Worm (Caenorhabditis elegans) whole organism, L1 larva: ENCODE results near the gene btb-6.

ENCODE experiments used
- C04F5.9 ChIP-seq: sonication (generic microtip); optimal IDR thresholded peaks from 2 replicates; lab custom pipeline; 2016; ENCODE audit warnings: missing genetic modification characterization, missing compliant biosample characterization
- F16B12.6 ChIP-seq: fragments of 150-350 bp; optimal IDR thresholded peaks from 2 replicates; lab custom pipeline; 2014; ENCODE audit warnings: missing biosample characterization, missing genetic modification characterization
- alr-1 ChIP-seq: fragments of 200-800 bp; sonication (Bioruptor generic); optimal IDR thresholded peaks from 2 replicates; lab custom pipeline; 2018; ENCODE audit warnings: borderline replicate concordance, mild to moderate bottlenecking, missing genetic modification characterization, missing compliant biosample characterization
- aly-2 ChIP-seq: fragments of 150-350 bp; optimal IDR thresholded peaks from 2 replicates; lab custom pipeline; 2014; ENCODE audit warnings: missing biosample characterization, missing genetic modification characterization
- ama-1 ChIP-seq: fragments of 150-350 bp; optimal IDR thresholded peaks from 2 replicates; lab custom pipeline; 2014
- ceh-82 ChIP-seq, 3 experiments: fragments of 150-350 bp in 1 of 3; sonication (generic microtip) in 2 of 3; optimal IDR thresholded peaks; 2 replicates each; lab custom pipeline; 2014 to 2017; ENCODE audit warnings: missing biosample characterization in 3 of 3, missing genetic modification characterization in 3 of 3
- ceh-88 ChIP-seq: fragments of 200-800 bp; sonication (Bioruptor generic); IDR thresholded peaks from 2 replicates; pipeline ENCODE4 v1.3.6; 2022; ENCODE audit warnings: missing genetic modification characterization, missing compliant biosample characterization
- dpl-1 ChIP-seq, 3 experiments: fragments of 150-350 bp in 2 of 3; sonication (generic microtip) in 1 of 3; optimal IDR thresholded peaks; 2 replicates each; lab custom pipeline; 2014 to 2017; ENCODE audit warnings: missing biosample characterization in 3 of 3, missing genetic modification characterization in 3 of 3, missing genetic modification reagents in 3 of 3
- dsc-1 ChIP-seq: sonication (generic microtip); optimal IDR thresholded peaks from 2 replicates; lab custom pipeline; 2016; ENCODE audit warnings: mild to moderate bottlenecking, missing genetic modification characterization, missing compliant biosample characterization
- efl-1 ChIP-seq, 4 experiments: fragments of 150-350 bp; optimal IDR thresholded peaks in 3 of 4; peaks in 1 of 4; 1 replicate in 1 of 4; 2 replicates in 3 of 4; lab custom pipeline; 2014; ENCODE audit warnings: missing biosample characterization in 2 of 4, missing genetic modification characterization in 2 of 4, missing genetic modification reagents in 2 of 4
- egl-27 ChIP-seq, 2 experiments: fragments of 150-350 bp in 1 of 2; sonication (generic microtip); optimal IDR thresholded peaks; 3 replicates each; lab custom pipeline; 2017 to 2018; ENCODE audit warnings: missing biosample characterization in 2 of 2, missing genetic modification characterization in 2 of 2, missing genetic modification reagents in 2 of 2
- elt-3 ChIP-seq, 6 experiments: fragments of 150-350 bp in 1 of 6; sonication (generic microtip); optimal IDR thresholded peaks; 2 replicates each; lab custom pipeline; 2017 to 2018; ENCODE audit warnings: missing biosample characterization in 6 of 6, missing genetic modification characterization in 6 of 6, inconsistent platforms in 1 of 6
- fkh-4 ChIP-seq: sonication (generic microtip); optimal IDR thresholded peaks from 2 replicates; lab custom pipeline; 2016; ENCODE audit warnings: missing compliant biosample characterization, missing genetic modification characterization, borderline replicate concordance
- grh-1 ChIP-seq: fragments of 200-800 bp; sonication (Bioruptor generic); IDR thresholded peaks from 2 replicates; pipeline ENCODE4 v1.3.6; 2022; ENCODE audit warnings: missing genetic modification reagents, missing genetic modification characterization, missing compliant biosample characterization
- hlh-17 ChIP-seq: fragments of 200-800 bp; sonication (Bioruptor generic); optimal IDR thresholded peaks from 2 replicates; lab custom pipeline; 2018; ENCODE audit warnings: missing genetic modification characterization, mild to moderate bottlenecking, missing compliant biosample characterization, moderate library complexity, borderline replicate concordance
- hpl-2 ChIP-seq: fragments of 150-350 bp; optimal IDR thresholded peaks from 2 replicates; lab custom pipeline; 2014; ENCODE audit warnings: missing biosample characterization, missing genetic modification reagents, missing genetic modification characterization
- isw-1 ChIP-seq: fragments of 200-800 bp; sonication (Bioruptor generic); IDR thresholded peaks from 2 replicates; pipeline ENCODE4 v1.3.6; 2022; ENCODE audit warnings: missing genetic modification characterization, missing compliant biosample characterization
- lin-15B ChIP-seq: fragments of 150-350 bp; sonication (generic microtip); optimal IDR thresholded peaks from 3 replicates; lab custom pipeline; 2014; ENCODE audit warnings: missing biosample characterization, missing genetic modification characterization
- lin-35 ChIP-seq, 2 experiments: fragments of 150-350 bp; optimal IDR thresholded peaks; 2 replicates each; lab custom pipeline; 2014; ENCODE audit warnings: missing biosample characterization in 2 of 2, missing genetic modification characterization in 2 of 2, missing genetic modification reagents in 2 of 2
- lin-39 ChIP-seq: fragments of 150-350 bp; optimal IDR thresholded peaks from 2 replicates; lab custom pipeline; 2014; ENCODE audit warnings: missing biosample characterization, missing genetic modification reagents, missing genetic modification characterization
- lir-3 ChIP-seq: sonication (generic microtip); optimal IDR thresholded peaks from 2 replicates; lab custom pipeline; 2016; ENCODE audit warnings: mild to moderate bottlenecking, missing genetic modification characterization, moderate library complexity, missing compliant biosample characterization; ENCODE audit not compliant: poor library complexity
- lsy-2 ChIP-seq, 2 experiments: fragments of 150-350 bp; optimal IDR thresholded peaks; 2 replicates each; lab custom pipeline; 2014; ENCODE audit warnings: missing biosample characterization in 2 of 2, missing genetic modification characterization in 2 of 2
- mab-9 ChIP-seq: fragments of 200-800 bp; sonication (Bioruptor generic); IDR thresholded peaks from 2 replicates; pipeline ENCODE4 v1.3.6; 2022; ENCODE audit warnings: missing genetic modification reagents, missing genetic modification characterization, missing compliant biosample characterization
- mdl-1 ChIP-seq, 2 experiments: fragments of 150-350 bp; optimal IDR thresholded peaks; 2 replicates each; lab custom pipeline; 2014 to 2017; ENCODE audit warnings: missing biosample characterization in 2 of 2, missing genetic modification characterization in 2 of 2, inconsistent platforms in 1 of 2
- mep-1 ChIP-seq: fragments of 150-350 bp; optimal IDR thresholded peaks from 2 replicates; lab custom pipeline; 2014; ENCODE audit warnings: missing biosample characterization, missing genetic modification characterization
- nhr-19 ChIP-seq: fragments of 200-800 bp; sonication (Bioruptor generic); conservative IDR thresholded peaks from 2 replicates; pipeline ENCODE4 v1.3.6; 2022; ENCODE audit warnings: missing genetic modification characterization, missing compliant biosample characterization
- nhr-237 ChIP-seq: fragments of 150-350 bp; optimal IDR thresholded peaks from 2 replicates; lab custom pipeline; 2014; ENCODE audit warnings: missing biosample characterization, missing genetic modification characterization
- nhr-28 ChIP-seq: fragments of 150-350 bp; optimal IDR thresholded peaks from 2 replicates; lab custom pipeline; 2014; ENCODE audit warnings: missing biosample characterization, missing genetic modification characterization
- nhr-47 ChIP-seq: sonication (generic microtip); optimal IDR thresholded peaks from 2 replicates; lab custom pipeline; 2016; ENCODE audit warnings: mild to moderate bottlenecking, missing genetic modification characterization, moderate library complexity, missing compliant biosample characterization
- nhr-71 ChIP-seq: sonication (generic microtip); optimal IDR thresholded peaks from 2 replicates; lab custom pipeline; 2016; ENCODE audit warnings: mild to moderate bottlenecking, missing genetic modification characterization, moderate library complexity, missing compliant biosample characterization
- nhr-77 ChIP-seq: fragments of 150-350 bp; optimal IDR thresholded peaks from 2 replicates; lab custom pipeline; 2014; ENCODE audit warnings: missing biosample characterization, missing genetic modification characterization
- nhr-84 ChIP-seq: sonication (generic microtip); optimal IDR thresholded peaks from 2 replicates; lab custom pipeline; 2017; ENCODE audit warnings: missing biosample characterization, missing genetic modification characterization
- pag-3 ChIP-seq: sonication (generic microtip); optimal IDR thresholded peaks from 2 replicates; lab custom pipeline; 2017; ENCODE audit warnings: missing genetic modification characterization, mild to moderate bottlenecking, missing compliant biosample characterization, antibody characterized with exemption, borderline replicate concordance; ENCODE audit not compliant: insufficient read depth
- pax-3 ChIP-seq: fragments of 200-800 bp; sonication (Bioruptor generic); optimal IDR thresholded peaks from 2 replicates; lab custom pipeline; 2018; ENCODE audit warnings: mild to moderate bottlenecking, missing genetic modification characterization, moderate library complexity, missing compliant biosample characterization
- pqm-1 ChIP-seq: sonication (generic microtip); optimal IDR thresholded peaks from 3 replicates; lab custom pipeline; 2017; ENCODE audit warnings: missing biosample characterization, missing genetic modification characterization
- rnt-1 ChIP-seq: sonication (generic microtip); optimal IDR thresholded peaks from 2 replicates; lab custom pipeline; 2016; ENCODE audit warnings: mild to moderate bottlenecking, missing genetic modification characterization, moderate library complexity, missing compliant biosample characterization
- snu-23 ChIP-seq: sonication (generic microtip); optimal IDR thresholded peaks from 2 replicates; lab custom pipeline; 2016; ENCODE audit warnings: missing genetic modification characterization, missing compliant biosample characterization
- sptf-1 ChIP-seq: fragments of 150-350 bp; optimal IDR thresholded peaks from 2 replicates; lab custom pipeline; 2014; ENCODE audit warnings: missing biosample characterization, missing genetic modification characterization
- swsn-7 ChIP-seq: sonication (generic microtip); optimal IDR thresholded peaks from 2 replicates; lab custom pipeline; 2016; ENCODE audit warnings: missing genetic modification characterization, missing compliant biosample characterization
- tbx-2 ChIP-seq: sonication (generic microtip); optimal IDR thresholded peaks from 2 replicates; lab custom pipeline; 2016; ENCODE audit warnings: missing genetic modification characterization, missing compliant biosample characterization
- unc-130 ChIP-seq: fragments of 150-350 bp; optimal IDR thresholded peaks from 2 replicates; lab custom pipeline; 2017; ENCODE audit warnings: missing biosample characterization, missing genetic modification characterization, inconsistent platforms
- unc-30 ChIP-seq: sonication (generic microtip); optimal IDR thresholded peaks from 2 replicates; lab custom pipeline; 2017; ENCODE audit warnings: missing biosample characterization, missing genetic modification characterization
- vab-15 ChIP-seq: sonication (generic microtip); optimal IDR thresholded peaks from 2 replicates; lab custom pipeline; 2017; ENCODE audit warnings: missing genotype, mild to moderate bottlenecking, missing genetic modification characterization, missing compliant biosample characterization
- ztf-11 ChIP-seq, 2 experiments: sonication (generic microtip); optimal IDR thresholded peaks; 2 replicates each; lab custom pipeline; 2016 to 2017; ENCODE audit warnings: missing genetic modification characterization in 2 of 2, missing biosample characterization in 1 of 2, missing compliant biosample characterization in 1 of 2

Gene btb-6

ce11 chrII:1730103-1730502 is 15.0 kb downstream of the btb-6 start, which contains the start of gene ceh-81:
ceh-81 (plus strand) TSS chrII:1730403.
- TF ChIP-seq tbx-2 (no peak), dpl-1 (GFP tag; optimal IDR thresholded peaks at IDR 0.05; lab: Kevin White, UChicago) (no peak), pax-3 (tag; lab: Kevin White, UChicago) (no peak), hlh-17 (GFP tag; lab: Kevin White, UChicago) (no peak), nhr-84 (tag; lab: Kevin White, UChicago) (no peak)

- TF ChIP-seq fkh-4 (tag; lab: Kevin White, UChicago): no peak
- no peak for TF ChIP-seq ceh-82 (tag; optimal IDR thresholded peaks at IDR 0.05; lab: Kevin White, UChicago)
- TF ChIP-seq nhr-237 (tag; lab: Kevin White, UChicago): no peak
- no peak for TF ChIP-seq pax-3 (tag; lab: Kevin White, UChicago)
- TF ChIP-seq nhr-77 (tag; lab: Kevin White, UChicago): no peak
- no peak for TF ChIP-seq lsy-2 (tag; optimal IDR thresholded peaks at IDR 0.05; lab: Kevin White, UChicago)
- no peak for TF ChIP-seq mep-1 (tag; lab: Kevin White, UChicago)
- no peak for TF ChIP-seq isw-1 (GFP tag; lab: Robert Waterston, UW)
- no peak for TF ChIP-seq egl-27 (tag; optimal IDR thresholded peaks at IDR 0.05; lab: Kevin White, UChicago)
- TF ChIP-seq lir-3: no peak
- no peak for TF ChIP-seq aly-2
- no peak for TF ChIP-seq elt-3 (tag; optimal IDR thresholded peaks at IDR 0.05; lab: Kevin White, UChicago)
- no peak for TF ChIP-seq hpl-2 (GFP tag; lab: Kevin White, UChicago)
- TF ChIP-seq mdl-1 (tag; optimal IDR thresholded peaks at IDR 0.05; lab: Kevin White, UChicago): no peak
- no peak for TF ChIP-seq pag-3
- TF ChIP-seq nhr-47 (tag; lab: Kevin White, UChicago): no peak
- TF ChIP-seq nhr-71 (tag; lab: Kevin White, UChicago): no peak
Observed at ce11 chrII:1731932-1732331, 16.8 kb downstream of the btb-6 start, which contains the start of gene ceh-82. ceh-82 (plus strand) TSS chrII:1732232.

- TF ChIP-seq C04F5.9 (tag; lab: Kevin White, UChicago) (no peak), mab-9 (GFP tag; lab: Robert Waterston, UW) (no peak), pax-3 (tag; lab: Kevin White, UChicago) (no peak), alr-1 (no peak), isw-1 (GFP tag; lab: Robert Waterston, UW) (no peak)
Observed at ce11 chrII:1735145-1735544, 20.0 kb downstream of the btb-6 start.

- TF ChIP-seq unc-130 (no peak), ztf-11 (tag; optimal IDR thresholded peaks at IDR 0.05; lab: Kevin White, UChicago) (no peak), pqm-1 (tag; lab: Kevin White, UChicago) (no peak), nhr-84 (tag; lab: Kevin White, UChicago) (no peak), pax-3 (tag; lab: Kevin White, UChicago) (no peak), ama-1 (no peak), nhr-47 (tag; lab: Kevin White, UChicago) (no peak), mdl-1 (tag; optimal IDR thresholded peaks at IDR 0.05; lab: Kevin White, UChicago) (no peak), pag-3 (no peak), lin-15B (tag; lab: Kevin White, UChicago) (no peak), dsc-1 (tag; lab: Kevin White, UChicago) (no peak), rnt-1 (peak; percentile 50), vab-15 (tag; lab: Kevin White, UChicago) (no peak), lin-35 (GFP tag; optimal IDR thresholded peaks at IDR 0.05; lab: Kevin White, UChicago) (peak; percentile 2 to 64), nhr-19 (GFP tag; lab: Robert Waterston, UW) (no peak), dpl-1 (GFP tag; optimal IDR thresholded peaks at IDR 0.05; lab: Kevin White, UChicago) (peak in 2 of 3 experiments; percentile 16 to 34), lin-39 (tag; lab: Kevin White, UChicago) (no peak), hpl-2 (GFP tag; lab: Kevin White, UChicago) (no peak), efl-1 (optimal IDR thresholded peaks at IDR 0.05; lab: Kevin White, UChicago) (peak; percentile 57 to 68), efl-1 (GFP tag; optimal IDR thresholded peaks at IDR 0.05 in 1 of 2; lab: Kevin White, UChicago) (peak; percentile 36 to 94), sptf-1 (tag; lab: Kevin White, UChicago) (no peak), snu-23 (GFP tag; lab: Kevin White, UChicago) (no peak), F16B12.6 (tag; lab: Kevin White, UChicago) (no peak), elt-3 (tag; optimal IDR thresholded peaks at IDR 0.05; lab: Kevin White, UChicago) (no peak), ceh-88 (GFP tag; lab: Robert Waterston, UW) (no peak), unc-30 (tag; lab: Kevin White, UChicago) (no peak), nhr-77 (tag; lab: Kevin White, UChicago) (no peak), swsn-7 (no peak), nhr-28 (no peak), grh-1 (GFP tag; lab: Robert Waterston, UW) (no peak), aly-2 (no peak)
Observed at ce11 chrII:1736353-1736752, 21.2 kb downstream of the btb-6 start, which contains the start of gene ceh-83. ceh-83 (minus strand) TSS chrII:1736533.
